Fruit fly (Drosophila melanogaster): Measurements from ENCODE around the gene sob.

dm6 chr2L:3611762-3612424 lies 31.3 kb upstream of the sob start:
- TF ChIP-seq CG8632 (GFP tag; optimal IDR thresholded peaks at IDR 0.05), result no peak
- TF ChIP-seq achi (GFP tag; optimal IDR thresholded peaks at IDR 0.05), result no peak
- no peak for TF ChIP-seq ss (GFP tag; optimal IDR thresholded peaks at IDR 0.05)
- TF ChIP-seq CG31627 (GFP tag; optimal IDR thresholded peaks at IDR 0.05), result no peak
- TF ChIP-seq eg (GFP tag; IDR thresholded peaks at IDR 0.05), result no peak
- no peak for TF ChIP-seq net (GFP tag; optimal IDR thresholded peaks at IDR 0.05)
- no peak for TF ChIP-seq CG3032 (tag; optimal IDR thresholded peaks at IDR 0.05)
